Worm (Caenorhabditis elegans) whole organism, mixed stage, embryonic: ENCODE results near the gene C26D10.6.

Experiments used
- M03D4.4 ChIP-seq: sonication (generic microtip); optimal IDR thresholded peaks from 2 replicates; lab custom pipeline; 2017; ENCODE audit warnings: mild to moderate bottlenecking, missing genetic modification characterization, missing compliant biosample characterization
- bed-3 ChIP-seq: fragments of 200-800 bp; sonication (Bioruptor generic); optimal IDR thresholded peaks from 3 replicates; lab custom pipeline; 2018; ENCODE audit warnings: mild to moderate bottlenecking, missing genetic modification characterization, moderate library complexity, missing compliant biosample characterization
- blmp-1 ChIP-seq: fragments of 150-350 bp; optimal IDR thresholded peaks from 2 replicates; lab custom pipeline; 2014; ENCODE audit warnings: missing biosample characterization, missing genetic modification characterization
- ceh-39 ChIP-seq: fragments of 150-350 bp; optimal IDR thresholded peaks from 2 replicates; lab custom pipeline; 2014; ENCODE audit warnings: missing biosample characterization, missing genetic modification characterization
- ceh-43 ChIP-seq: fragments of 200-800 bp; sonication (Bioruptor generic); optimal IDR thresholded peaks from 2 replicates; lab custom pipeline; 2018; ENCODE audit warnings: mild to moderate bottlenecking, missing genetic modification characterization, moderate library complexity, missing compliant biosample characterization
- ceh-83 ChIP-seq: fragments of 200-800 bp; sonication (Bioruptor generic); optimal IDR thresholded peaks from 2 replicates; lab custom pipeline; 2018; ENCODE audit warnings: mild to moderate bottlenecking, missing genetic modification characterization, missing compliant biosample characterization
- ces-1 ChIP-seq: fragments of 150-350 bp; optimal IDR thresholded peaks from 2 replicates; lab custom pipeline; 2014; ENCODE audit warnings: missing biosample characterization, missing genetic modification reagents, missing genetic modification characterization
- cnd-1 ChIP-seq: fragments of 200-800 bp; sonication (Bioruptor generic); optimal IDR thresholded peaks from 2 replicates; lab custom pipeline; 2018; ENCODE audit warnings: mild to moderate bottlenecking, missing genetic modification characterization, missing compliant biosample characterization
- drap-1 ChIP-seq: fragments of 200-800 bp; sonication (Bioruptor generic); optimal IDR thresholded peaks from 3 replicates; lab custom pipeline; 2018; ENCODE audit warnings: mild to moderate bottlenecking, missing genetic modification characterization, missing compliant biosample characterization
- elt-1 ChIP-seq: sonication (generic microtip); optimal IDR thresholded peaks from 2 replicates; lab custom pipeline; 2017; ENCODE audit warnings: missing genetic modification characterization, mild to moderate bottlenecking, missing compliant biosample characterization, antibody characterized with exemption, moderate library complexity, borderline replicate concordance; ENCODE audit not compliant: insufficient read depth
- elt-3 ChIP-seq: fragments of 150-350 bp; optimal IDR thresholded peaks from 2 replicates; lab custom pipeline; 2014; ENCODE audit warnings: missing biosample characterization, missing genetic modification characterization
- flh-1 ChIP-seq: fragments of 200-800 bp; sonication (Bioruptor generic); optimal IDR thresholded peaks from 2 replicates; lab custom pipeline; 2018; ENCODE audit warnings: mild to moderate bottlenecking, missing genetic modification characterization, moderate library complexity, missing compliant biosample characterization
- ham-2 ChIP-seq: fragments of 200-800 bp; sonication (Bioruptor generic); optimal IDR thresholded peaks from 2 replicates; lab custom pipeline; 2018; ENCODE audit warnings: mild to moderate bottlenecking, missing genetic modification characterization, missing compliant biosample characterization
- hlh-1 ChIP-seq: fragments of 150-350 bp; optimal IDR thresholded peaks from 2 replicates; lab custom pipeline; 2014; ENCODE audit warnings: missing biosample characterization, missing genetic modification reagents, missing genetic modification characterization
- lin-13 ChIP-seq: fragments of 150-350 bp; optimal IDR thresholded peaks from 2 replicates; lab custom pipeline; 2014; ENCODE audit warnings: missing biosample characterization, missing genetic modification characterization
- lin-32 ChIP-seq: fragments of 200-800 bp; sonication (Bioruptor generic); optimal IDR thresholded peaks from 2 replicates; lab custom pipeline; 2018; ENCODE audit warnings: mild to moderate bottlenecking, missing genetic modification characterization, missing compliant biosample characterization
- lsy-2 ChIP-seq: fragments of 150-350 bp; optimal IDR thresholded peaks from 2 replicates; lab custom pipeline; 2014; ENCODE audit warnings: missing biosample characterization, missing genetic modification characterization
- mab-5 ChIP-seq: fragments of 150-350 bp; optimal IDR thresholded peaks from 2 replicates; lab custom pipeline; 2014; ENCODE audit warnings: missing biosample characterization, missing genetic modification characterization
- mep-1 ChIP-seq: fragments of 150-350 bp; optimal IDR thresholded peaks from 2 replicates; lab custom pipeline; 2017; ENCODE audit warnings: missing biosample characterization, missing genetic modification reagents, missing genetic modification characterization, inconsistent platforms
- mls-2 ChIP-seq: sonication (generic microtip); optimal IDR thresholded peaks from 2 replicates; lab custom pipeline; 2016; ENCODE audit warnings: mild to moderate bottlenecking, missing genetic modification characterization, moderate library complexity, missing compliant biosample characterization
- nhr-12 ChIP-seq: fragments of 150-350 bp; optimal IDR thresholded peaks from 2 replicates; lab custom pipeline; 2014; ENCODE audit warnings: missing biosample characterization, missing genetic modification characterization
- nhr-2 ChIP-seq: fragments of 150-350 bp; optimal IDR thresholded peaks from 2 replicates; lab custom pipeline; 2014; ENCODE audit warnings: missing biosample characterization, missing genetic modification characterization
- nhr-237 ChIP-seq: fragments of 150-350 bp; optimal IDR thresholded peaks from 2 replicates; lab custom pipeline; 2014; ENCODE audit warnings: missing biosample characterization, missing genetic modification characterization
- nhr-28 ChIP-seq: fragments of 150-350 bp; optimal IDR thresholded peaks from 2 replicates; lab custom pipeline; 2014; ENCODE audit warnings: missing biosample characterization, missing genetic modification characterization
- nhr-76 ChIP-seq: sonication (generic microtip); optimal IDR thresholded peaks from 2 replicates; lab custom pipeline; 2017; ENCODE audit warnings: missing biosample characterization, missing genetic modification characterization
- pha-4 ChIP-seq: fragments of 150-350 bp; optimal IDR thresholded peaks from 2 replicates; lab custom pipeline; 2018; ENCODE audit warnings: missing biosample characterization, missing genetic modification reagents, missing genetic modification characterization
- sem-2 ChIP-seq: fragments of 200-800 bp; sonication (Bioruptor generic); optimal IDR thresholded peaks from 2 replicates; lab custom pipeline; 2018; ENCODE audit warnings: mild to moderate bottlenecking, missing genetic modification characterization, missing compliant biosample characterization
- snpc-4 ChIP-seq: fragments of 150-350 bp; optimal IDR thresholded peaks from 2 replicates; lab custom pipeline; 2014; ENCODE audit warnings: missing biosample characterization, missing genetic modification characterization
- sptf-1 ChIP-seq: sonication (generic microtip); optimal IDR thresholded peaks from 2 replicates; lab custom pipeline; 2017; ENCODE audit warnings: mild to moderate bottlenecking, missing genetic modification characterization, moderate library complexity, missing compliant biosample characterization
- tbx-8 ChIP-seq: fragments of 200-800 bp; sonication (Bioruptor generic); optimal IDR thresholded peaks from 2 replicates; lab custom pipeline; 2018; ENCODE audit warnings: mild to moderate bottlenecking, missing genetic modification characterization, moderate library complexity, missing compliant biosample characterization
- unc-120 ChIP-seq: sonication (generic microtip); optimal IDR thresholded peaks from 2 replicates; lab custom pipeline; 2017; ENCODE audit warnings: missing genetic modification characterization, missing compliant biosample characterization; ENCODE audit not compliant: poor library complexity, severe bottlenecking
- unc-39 ChIP-seq: fragments of 150-350 bp; optimal IDR thresholded peaks from 2 replicates; lab custom pipeline; 2014; ENCODE audit warnings: missing biosample characterization, missing genetic modification characterization
- unc-62 ChIP-seq: fragments of 150-350 bp; optimal IDR thresholded peaks from 2 replicates; lab custom pipeline; 2014; ENCODE audit warnings: missing biosample characterization, missing genetic modification reagents, missing genetic modification characterization
- zip-8 ChIP-seq: fragments of 150-350 bp; optimal IDR thresholded peaks from 2 replicates; lab custom pipeline; 2014; ENCODE audit warnings: missing biosample characterization, missing genetic modification characterization
- ztf-11 ChIP-seq: fragments of 150-350 bp; optimal IDR thresholded peaks from 2 replicates; lab custom pipeline; 2014; ENCODE audit warnings: missing biosample characterization, missing genetic modification characterization

C26D10.6 gene

ce11 chrII:8327450-8327849 is 27.1 kb downstream of the C26D10.6 start:
- TF ChIP-seq elt-3 (tag; lab: Kevin White, UChicago) (no peak), ham-2 (GFP tag; lab: Kevin White, UChicago) (no peak)

- TF ChIP-seq tbx-8 (GFP tag; lab: Kevin White, UChicago) (no peak), ceh-39 (tag; lab: Kevin White, UChicago) (no peak), sem-2 (GFP tag; lab: Kevin White, UChicago) (no peak), snpc-4 (tag; lab: Kevin White, UChicago) (no peak), mls-2 (tag; lab: Kevin White, UChicago) (no peak), nhr-76 (tag; lab: Kevin White, UChicago) (no peak), cnd-1 (tag; lab: Kevin White, UChicago) (no peak), sptf-1 (tag; lab: Kevin White, UChicago) (no peak), elt-1 (no peak)
These were observed 28.1 kb downstream of the C26D10.6 start for ce11 chrII:8326228-8326960.

- TF ChIP-seq zip-8 (tag; lab: Kevin White, UChicago) = no peak
- no peak for TF ChIP-seq mab-5 (tag; lab: Kevin White, UChicago)
- no peak for TF ChIP-seq ceh-83 (GFP tag; lab: Kevin White, UChicago)
- TF ChIP-seq nhr-2 (tag; lab: Kevin White, UChicago) = peak; percentile 6
- peak; percentile 42 for TF ChIP-seq nhr-12
- TF ChIP-seq unc-62 = no peak
- TF ChIP-seq ceh-43 = peak; percentile 8
- no peak for TF ChIP-seq unc-120 (tag; lab: Kevin White, UChicago)
- TF ChIP-seq M03D4.4 (tag; lab: Kevin White, UChicago) = peak; percentile 40
- TF ChIP-seq pha-4 (tag; lab: Kevin White, UChicago) = peak; percentile 55
- no peak for TF ChIP-seq elt-1
- TF ChIP-seq nhr-76 (tag; lab: Kevin White, UChicago) = no peak
- TF ChIP-seq flh-1 = no peak
- TF ChIP-seq drap-1 (GFP tag; lab: Kevin White, UChicago) = peak; percentile 43
- TF ChIP-seq nhr-237 (tag; lab: Kevin White, UChicago) = no peak
- TF ChIP-seq sem-2 (GFP tag; lab: Kevin White, UChicago) = no peak
- TF ChIP-seq bed-3 = peak; percentile 38
- TF ChIP-seq hlh-1 = peak; percentile 64
- peak; percentile 37 for TF ChIP-seq lin-13 (tag; lab: Kevin White, UChicago)
- no peak for TF ChIP-seq elt-3 (tag; lab: Kevin White, UChicago)
- peak; percentile 66 for TF ChIP-seq sptf-1 (tag; lab: Kevin White, UChicago)
- TF ChIP-seq unc-39 (tag; lab: Kevin White, UChicago) = no peak
- TF ChIP-seq mep-1 (tag; lab: Kevin White, UChicago) = no peak
- no peak for TF ChIP-seq nhr-28 (tag; lab: Kevin White, UChicago)
- no peak for TF ChIP-seq lin-32 (GFP tag; lab: Kevin White, UChicago)
- TF ChIP-seq mls-2 (tag; lab: Kevin White, UChicago) = peak; percentile 24
- TF ChIP-seq ham-2 (GFP tag; lab: Kevin White, UChicago) = no peak
- TF ChIP-seq ztf-11 = peak; percentile 43
- no peak for TF ChIP-seq ceh-39 (tag; lab: Kevin White, UChicago)
- peak; percentile 29 for TF ChIP-seq ces-1 (GFP tag; lab: Kevin White, UChicago)
- TF ChIP-seq lsy-2 (tag; lab: Kevin White, UChicago) = peak; percentile 29
- no peak for TF ChIP-seq blmp-1 (tag; lab: Kevin White, UChicago)
- peak; percentile 40 for TF ChIP-seq cnd-1 (tag; lab: Kevin White, UChicago)
- TF ChIP-seq tbx-8 (GFP tag; lab: Kevin White, UChicago) = peak; percentile 19
- no peak for TF ChIP-seq snpc-4 (tag; lab: Kevin White, UChicago)
These were observed 29.4 kb downstream of the C26D10.6 start, which contains the start of the genes ran-3 and C26D10.3 for ce11 chrII:8325002-8325539. TSS of gene ran-3 (minus strand) at chrII:8325052. TSS of gene C26D10.3 (plus strand) at chrII:8325386.
